Worm (Caenorhabditis elegans) whole organism, L1 larva: ENCODE results near the gene viro-2.

Source experiments
- Y116A8C.19 ChIP-seq: sonication (generic microtip); optimal IDR thresholded peaks from 2 replicates; lab custom pipeline; 2016; ENCODE audit warnings: missing compliant biosample characterization, missing genetic modification characterization, borderline replicate concordance
- alr-1 ChIP-seq: fragments of 200-800 bp; sonication (Bioruptor generic); optimal IDR thresholded peaks from 2 replicates; lab custom pipeline; 2018; ENCODE audit warnings: borderline replicate concordance, mild to moderate bottlenecking, missing genetic modification characterization, missing compliant biosample characterization
- ama-1 ChIP-seq: fragments of 150-350 bp; optimal IDR thresholded peaks from 2 replicates; lab custom pipeline; 2014
- blmp-1 ChIP-seq: fragments of 150-350 bp; optimal IDR thresholded peaks from 2 replicates; lab custom pipeline; 2014; ENCODE audit warnings: missing biosample characterization, missing genetic modification characterization
- ceh-63 ChIP-seq: fragments of 200-800 bp; sonication (Bioruptor generic); optimal IDR thresholded peaks from 2 replicates; lab custom pipeline; 2018; ENCODE audit warnings: mild to moderate bottlenecking, missing genetic modification characterization, missing compliant biosample characterization
- ceh-8 ChIP-seq: fragments of 200-800 bp; sonication (Bioruptor generic); optimal IDR thresholded peaks from 2 replicates; lab custom pipeline; 2018; ENCODE audit warnings: mild to moderate bottlenecking, missing genetic modification characterization, moderate library complexity, missing compliant biosample characterization
- ceh-82 ChIP-seq, 3 experiments: fragments of 150-350 bp in 1 of 3; sonication (generic microtip) in 2 of 3; optimal IDR thresholded peaks; 2 replicates each; lab custom pipeline; 2014 to 2017; ENCODE audit warnings: missing biosample characterization in 3 of 3, missing genetic modification characterization in 3 of 3
- ceh-90 ChIP-seq: sonication (generic microtip); optimal IDR thresholded peaks from 2 replicates; lab custom pipeline; 2016; ENCODE audit warnings: missing genetic modification characterization, missing compliant biosample characterization
- dpl-1 ChIP-seq, 3 experiments: fragments of 150-350 bp in 2 of 3; sonication (generic microtip) in 1 of 3; optimal IDR thresholded peaks; 2 replicates each; lab custom pipeline; 2014 to 2017; ENCODE audit warnings: missing biosample characterization in 3 of 3, missing genetic modification characterization in 3 of 3, missing genetic modification reagents in 3 of 3
- efl-1 ChIP-seq, 4 experiments: fragments of 150-350 bp; optimal IDR thresholded peaks in 3 of 4; peaks in 1 of 4; 1 replicate in 1 of 4; 2 replicates in 3 of 4; lab custom pipeline; 2014; ENCODE audit warnings: missing biosample characterization in 2 of 4, missing genetic modification characterization in 2 of 4, missing genetic modification reagents in 2 of 4
- elt-2 ChIP-seq: sonication (generic microtip); optimal IDR thresholded peaks from 2 replicates; lab custom pipeline; 2016; ENCODE audit warnings: missing genetic modification characterization, mild to moderate bottlenecking, inconsistent platforms, missing compliant biosample characterization, missing genetic modification reagents
- ets-5 ChIP-seq: fragments of 200-800 bp; sonication (Bioruptor generic); IDR thresholded peaks from 2 replicates; pipeline ENCODE4 v1.3.6; 2022; ENCODE audit warnings: missing genetic modification characterization, missing compliant biosample characterization
- fkh-10 ChIP-seq: sonication (generic microtip); optimal IDR thresholded peaks from 2 replicates; lab custom pipeline; 2017; ENCODE audit warnings: missing biosample characterization, missing genetic modification reagents, missing genetic modification characterization
- fkh-4 ChIP-seq: sonication (generic microtip); optimal IDR thresholded peaks from 2 replicates; lab custom pipeline; 2016; ENCODE audit warnings: missing compliant biosample characterization, missing genetic modification characterization, borderline replicate concordance
- fkh-8 ChIP-seq: sonication (generic microtip); optimal IDR thresholded peaks from 2 replicates; lab custom pipeline; 2016; ENCODE audit warnings: mild to moderate bottlenecking, missing genetic modification characterization, missing compliant biosample characterization
- grh-1 ChIP-seq: fragments of 200-800 bp; sonication (Bioruptor generic); IDR thresholded peaks from 2 replicates; pipeline ENCODE4 v1.3.6; 2022; ENCODE audit warnings: missing genetic modification reagents, missing genetic modification characterization, missing compliant biosample characterization
- hlh-4 ChIP-seq: sonication (generic microtip); optimal IDR thresholded peaks from 2 replicates; lab custom pipeline; 2016; ENCODE audit warnings: mild to moderate bottlenecking, missing genetic modification characterization, missing compliant biosample characterization
- hpl-2 ChIP-seq: fragments of 150-350 bp; optimal IDR thresholded peaks from 2 replicates; lab custom pipeline; 2014; ENCODE audit warnings: missing biosample characterization, missing genetic modification reagents, missing genetic modification characterization
- jun-1 ChIP-seq: fragments of 150-350 bp; optimal IDR thresholded peaks from 2 replicates; lab custom pipeline; 2014; ENCODE audit warnings: missing biosample characterization, missing genetic modification reagents, missing genetic modification characterization
- lin-14 ChIP-seq: fragments of 200-800 bp; sonication (Bioruptor generic); optimal IDR thresholded peaks from 2 replicates; lab custom pipeline; 2018; ENCODE audit warnings: mild to moderate bottlenecking, missing genetic modification characterization, moderate library complexity, missing compliant biosample characterization
- lin-35 ChIP-seq, 2 experiments: fragments of 150-350 bp; optimal IDR thresholded peaks; 2 replicates each; lab custom pipeline; 2014; ENCODE audit warnings: missing biosample characterization in 2 of 2, missing genetic modification characterization in 2 of 2, missing genetic modification reagents in 2 of 2
- lir-3 ChIP-seq: sonication (generic microtip); optimal IDR thresholded peaks from 2 replicates; lab custom pipeline; 2016; ENCODE audit warnings: mild to moderate bottlenecking, missing genetic modification characterization, moderate library complexity, missing compliant biosample characterization; ENCODE audit not compliant: poor library complexity
- lsy-2 ChIP-seq, 2 experiments: fragments of 150-350 bp; optimal IDR thresholded peaks; 2 replicates each; lab custom pipeline; 2014; ENCODE audit warnings: missing biosample characterization in 2 of 2, missing genetic modification characterization in 2 of 2
- nhr-11 ChIP-seq: fragments of 150-350 bp; optimal IDR thresholded peaks from 2 replicates; lab custom pipeline; 2014; ENCODE audit warnings: missing biosample characterization, missing genetic modification characterization
- nhr-12 ChIP-seq: sonication (generic microtip); optimal IDR thresholded peaks from 2 replicates; lab custom pipeline; 2017; ENCODE audit warnings: missing biosample characterization, missing genetic modification characterization
- nhr-47 ChIP-seq: sonication (generic microtip); optimal IDR thresholded peaks from 2 replicates; lab custom pipeline; 2016; ENCODE audit warnings: mild to moderate bottlenecking, missing genetic modification characterization, moderate library complexity, missing compliant biosample characterization
- nhr-71 ChIP-seq: sonication (generic microtip); optimal IDR thresholded peaks from 2 replicates; lab custom pipeline; 2016; ENCODE audit warnings: mild to moderate bottlenecking, missing genetic modification characterization, moderate library complexity, missing compliant biosample characterization
- nhr-77 ChIP-seq: fragments of 150-350 bp; optimal IDR thresholded peaks from 2 replicates; lab custom pipeline; 2014; ENCODE audit warnings: missing biosample characterization, missing genetic modification characterization
- nhr-84 ChIP-seq: sonication (generic microtip); optimal IDR thresholded peaks from 2 replicates; lab custom pipeline; 2017; ENCODE audit warnings: missing biosample characterization, missing genetic modification characterization
- nhr-85 ChIP-seq: sonication (generic microtip); peaks from one replicate; lab custom pipeline; 2016; ENCODE audit warnings: missing genetic modification characterization, inconsistent platforms, missing compliant biosample characterization
- pqm-1 ChIP-seq: sonication (generic microtip); optimal IDR thresholded peaks from 3 replicates; lab custom pipeline; 2017; ENCODE audit warnings: missing biosample characterization, missing genetic modification characterization
- rnt-1 ChIP-seq: sonication (generic microtip); optimal IDR thresholded peaks from 2 replicates; lab custom pipeline; 2016; ENCODE audit warnings: mild to moderate bottlenecking, missing genetic modification characterization, moderate library complexity, missing compliant biosample characterization
- skn-1 ChIP-seq: fragments of 150-350 bp; optimal IDR thresholded peaks from 2 replicates; lab custom pipeline; 2014; ENCODE audit warnings: missing biosample characterization, missing genetic modification characterization
- snpc-4 ChIP-seq: fragments of 150-350 bp; optimal IDR thresholded peaks from 2 replicates; lab custom pipeline; 2014; ENCODE audit warnings: missing biosample characterization, missing genetic modification characterization
- snu-23 ChIP-seq: sonication (generic microtip); optimal IDR thresholded peaks from 2 replicates; lab custom pipeline; 2016; ENCODE audit warnings: missing genetic modification characterization, missing compliant biosample characterization
- tbx-2 ChIP-seq: sonication (generic microtip); optimal IDR thresholded peaks from 2 replicates; lab custom pipeline; 2016; ENCODE audit warnings: missing genetic modification characterization, missing compliant biosample characterization
- tlp-1 ChIP-seq: fragments of 150-350 bp; optimal IDR thresholded peaks from 2 replicates; lab custom pipeline; 2014; ENCODE audit warnings: missing biosample characterization, missing genetic modification characterization
- unc-130 ChIP-seq: fragments of 150-350 bp; optimal IDR thresholded peaks from 2 replicates; lab custom pipeline; 2017; ENCODE audit warnings: missing biosample characterization, missing genetic modification characterization, inconsistent platforms
- unc-86 ChIP-seq: sonication (generic microtip); optimal IDR thresholded peaks from 2 replicates; lab custom pipeline; 2016; ENCODE audit warnings: missing genetic modification characterization, missing compliant biosample characterization
- unc-98 ChIP-seq: fragments of 200-800 bp; sonication (Bioruptor generic); IDR thresholded peaks from 2 replicates; pipeline ENCODE4 v1.3.6; 2022; ENCODE audit warnings: missing genetic modification characterization, missing compliant biosample characterization
- vab-15 ChIP-seq: sonication (generic microtip); optimal IDR thresholded peaks from 2 replicates; lab custom pipeline; 2017; ENCODE audit warnings: missing genotype, mild to moderate bottlenecking, missing genetic modification characterization, missing compliant biosample characterization
- ztf-11 ChIP-seq, 2 experiments: sonication (generic microtip); optimal IDR thresholded peaks; 2 replicates each; lab custom pipeline; 2016 to 2017; ENCODE audit warnings: missing genetic modification characterization in 2 of 2, missing biosample characterization in 1 of 2, missing compliant biosample characterization in 1 of 2

Gene viro-2

DNA sequence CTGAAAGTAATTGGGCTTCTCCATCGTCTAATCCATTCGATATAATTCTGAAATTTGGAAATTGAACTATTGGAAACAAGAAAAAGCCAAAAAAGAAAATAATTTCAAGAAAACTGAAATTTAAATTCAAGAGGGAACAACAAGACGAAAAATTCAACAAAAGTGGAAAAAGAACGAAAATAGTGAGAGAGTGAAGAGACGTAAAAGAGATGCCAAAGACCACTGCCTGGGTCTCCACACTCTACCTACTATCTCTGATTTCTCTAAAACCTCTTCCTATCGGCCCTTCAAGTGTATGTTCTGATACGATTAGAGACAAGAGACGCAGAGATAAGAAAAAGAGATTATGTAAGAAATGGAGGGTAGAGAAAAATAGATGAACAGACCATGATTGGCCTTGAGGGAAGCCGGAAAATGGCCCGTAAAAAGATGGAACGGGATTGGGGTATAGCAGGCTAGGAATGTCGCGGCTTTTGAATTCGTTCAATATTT lies 25.1 kb downstream of the viro-2 start, which contains the start of gene ogt-1 (continued):
- TF ChIP-seq lin-14 (GFP tag; lab: Kevin White, UChicago) (peak; percentile 97), snpc-4 (tag; lab: Kevin White, UChicago) (peak; percentile 76), skn-1 (tag; lab: Kevin White, UChicago) (peak; percentile 56), ceh-8 (GFP tag; lab: Kevin White, UChicago) (peak; percentile 67), ztf-11 (tag; optimal IDR thresholded peaks at IDR 0.05; lab: Kevin White, UChicago) (no peak), tlp-1 (no peak), lir-3 (tag; lab: Kevin White, UChicago) (peak; percentile 72), ama-1 (lab: Kevin White, UChicago) (peak; percentile 84), ceh-82 (tag; optimal IDR thresholded peaks at IDR 0.05; lab: Kevin White, UChicago) (peak; percentile 57 to 89 (median 87)), unc-86 (tag; lab: Kevin White, UChicago) (peak; percentile 72), pqm-1 (no peak), vab-15 (tag; lab: Kevin White, UChicago) (no peak), fkh-10 (GFP tag; lab: Kevin White, UChicago) (peak; percentile 61), tbx-2 (tag; lab: Kevin White, UChicago) (peak; percentile 84), lin-35 (GFP tag; optimal IDR thresholded peaks at IDR 0.05; lab: Kevin White, UChicago) (peak; percentile 71 to 80), nhr-77 (peak; percentile 71), lsy-2 (tag; optimal IDR thresholded peaks at IDR 0.05; lab: Kevin White, UChicago) (peak; percentile 88 to 90), jun-1 (tag; lab: Kevin White, UChicago) (peak; percentile 68), nhr-11 (tag; lab: Kevin White, UChicago) (peak; percentile 74), nhr-47 (tag; lab: Kevin White, UChicago) (peak; percentile 83), rnt-1 (tag; lab: Kevin White, UChicago) (peak; percentile 80), Y116A8C.19 (no peak), blmp-1 (tag; lab: Kevin White, UChicago) (peak; percentile 69), nhr-85 (tag; lab: Kevin White, UChicago) (peak; percentile 96), ets-5 (GFP tag; lab: Robert Waterston, UW) (no peak), hlh-4 (tag; lab: Kevin White, UChicago) (no peak), efl-1 (optimal IDR thresholded peaks at IDR 0.05; lab: Kevin White, UChicago) (peak; percentile 83 to 91), efl-1 (GFP tag; optimal IDR thresholded peaks at IDR 0.05 in 1 of 2; lab: Kevin White, UChicago) (peak; percentile 61 to 94), grh-1 (GFP tag; lab: Robert Waterston, UW) (peak; percentile 69)

DNA sequence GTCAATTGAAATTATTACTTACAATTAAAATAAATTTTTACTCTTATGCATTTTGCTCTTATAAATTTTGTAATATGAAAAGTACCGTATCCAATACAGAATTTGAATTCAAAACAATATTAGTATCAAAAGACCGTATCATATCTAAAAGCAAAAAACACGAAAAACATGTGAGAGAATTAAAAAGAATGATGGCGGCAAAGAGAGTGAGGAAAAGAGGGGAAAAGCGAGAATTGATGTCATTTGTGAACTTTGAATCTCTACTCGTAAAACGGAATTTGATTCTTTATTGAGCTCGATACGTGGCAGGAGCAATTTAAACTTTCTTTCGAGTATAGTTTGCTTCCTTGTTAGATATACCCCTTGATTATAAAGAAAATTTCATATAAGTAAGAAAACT lies 25.8 kb downstream of the viro-2 start:
- peak; percentile 49 for TF ChIP-seq lin-14 (GFP tag; lab: Kevin White, UChicago)
- no peak for TF ChIP-seq nhr-47 (tag; lab: Kevin White, UChicago)
- TF ChIP-seq elt-2 = no peak
- TF ChIP-seq lsy-2 (tag; optimal IDR thresholded peaks at IDR 0.05; lab: Kevin White, UChicago) = no peak
- peak; percentile 31 for TF ChIP-seq nhr-71 (tag; lab: Kevin White, UChicago)
- no peak for TF ChIP-seq nhr-84 (tag; lab: Kevin White, UChicago)
- no peak for TF ChIP-seq fkh-8 (tag; lab: Kevin White, UChicago)
- TF ChIP-seq unc-130 (tag; lab: Kevin White, UChicago) = no peak
- TF ChIP-seq ama-1 (lab: Kevin White, UChicago) = no peak
- peak; percentile 3 for TF ChIP-seq blmp-1 (tag; lab: Kevin White, UChicago)
- peak; percentile 35 for TF ChIP-seq snu-23 (GFP tag; lab: Kevin White, UChicago)
- peak in 1 of 3 experiments; percentile 8 for TF ChIP-seq dpl-1 (GFP tag; optimal IDR thresholded peaks at IDR 0.05; lab: Kevin White, UChicago)
- no peak for TF ChIP-seq unc-98 (GFP tag; lab: Robert Waterston, UW)
- no peak for TF ChIP-seq hpl-2 (GFP tag; lab: Kevin White, UChicago)
- no peak for TF ChIP-seq tlp-1
- no peak for TF ChIP-seq ceh-63 (GFP tag; lab: Kevin White, UChicago)
- no peak for TF ChIP-seq nhr-12 (tag; lab: Kevin White, UChicago)
- TF ChIP-seq alr-1 = no peak
- no peak for TF ChIP-seq ceh-90 (tag; lab: Kevin White, UChicago)
- no peak for TF ChIP-seq nhr-11 (tag; lab: Kevin White, UChicago)
- TF ChIP-seq fkh-4 (tag; lab: Kevin White, UChicago) = no peak
